Fruit fly (Drosophila melanogaster): ENCODE measurements around the gene CG10631.
A peak's percentile ranks its signal among the peaks of the same experiment; 100 is the strongest.

Gene CG10631

dm6 chr2L:19796111-19796451 lies 39.4 kb upstream of the CG10631 start, which contains the start of gene sick (continued):
- TF ChIP-seq ewg (GFP tag; optimal IDR thresholded peaks at IDR 0.05) (no peak), bab2 (GFP tag; optimal IDR thresholded peaks at IDR 0.05) (no peak), CG4730 (GFP tag; IDR thresholded peaks at IDR 0.05) (no peak), CG6689 (GFP tag; IDR thresholded peaks at IDR 0.05) (no peak), sd (tag; optimal IDR thresholded peaks at IDR 0.05) (no peak), CG3281 (GFP tag; optimal IDR thresholded peaks at IDR 0.05) (peak; percentile 58), dm (GFP tag; optimal IDR thresholded peaks at IDR 0.05) (no peak), CG7372 (GFP tag; IDR thresholded peaks at IDR 0.05) (no peak), Side (GFP tag; optimal IDR thresholded peaks at IDR 0.05) (no peak), CG6272 (GFP tag; IDR thresholded peaks at IDR 0.05) (no peak), CG5953 (GFP tag; IDR thresholded peaks at IDR 0.05) (no peak), p53 (GFP tag; optimal IDR thresholded peaks at IDR 0.05) (no peak), knrl (GFP tag; IDR thresholded peaks at IDR 0.05; ENCODE audit: partially characterized antibody) (no peak), gfzf (GFP tag; optimal IDR thresholded peaks at IDR 0.05) (no peak), pfk (GFP tag; optimal IDR thresholded peaks at IDR 0.05) (peak; percentile 29), Max (GFP tag; optimal IDR thresholded peaks at IDR 0.05) (peak; percentile 20), H2.0 (GFP tag; IDR thresholded peaks at IDR 0.05) (no peak), CG7745 (tag; optimal IDR thresholded peaks at IDR 0.05) (no peak), Neu2 (GFP tag; optimal IDR thresholded peaks at IDR 0.05; ENCODE audit: borderline replicate concordance) (no peak), croc (GFP tag; conservative IDR thresholded peaks at IDR 0.05) (no peak), Aef1 (GFP tag; IDR thresholded peaks at IDR 0.05) (no peak), CG13287 (GFP tag; IDR thresholded peaks at IDR 0.05; ENCODE audit: partially characterized antibody) (no peak), CG2202 (tag; optimal IDR thresholded peaks at IDR 0.05) (no peak), dmrt11E (tag; optimal IDR thresholded peaks at IDR 0.05) (no peak), gsb-n (tag; optimal IDR thresholded peaks at IDR 0.05) (no peak), CG6854 (GFP tag; optimal IDR thresholded peaks at IDR 0.05) (peak; percentile 59), vvl (GFP tag; IDR thresholded peaks at IDR 0.05) (no peak), CG3838 (GFP tag; optimal IDR thresholded peaks at IDR 0.05) (no peak), Six4 (GFP tag; optimal IDR thresholded peaks at IDR 0.05) (no peak), CG10462 (GFP tag; optimal IDR thresholded peaks at IDR 0.05) (peak; percentile 7), CG2875 (GFP tag; optimal IDR thresholded peaks at IDR 0.05) (peak; percentile 52), phol (tag; optimal IDR thresholded peaks at IDR 0.05) (peak; percentile 0), bbx (GFP tag; IDR thresholded peaks at IDR 0.05; ENCODE audit: partially characterized antibody) (no peak), Elba2 (GFP tag; optimal IDR thresholded peaks at IDR 0.05) (no peak), CG5180 (GFP tag; optimal IDR thresholded peaks at IDR 0.05) (no peak), CG12299 (tag; optimal IDR thresholded peaks at IDR 0.05) (no peak), sob (GFP tag; IDR thresholded peaks at IDR 0.05) (peak; percentile 13; the same call in 1 of the 2 replicates), Stat92E (GFP tag; optimal IDR thresholded peaks at IDR 0.05) (no peak), ssp (GFP tag; IDR thresholded peaks at IDR 0.05) (no peak), Nf-YA (GFP tag; IDR thresholded peaks at IDR 0.05) (no peak), CG10565 (GFP tag; optimal IDR thresholded peaks at IDR 0.05) (no peak), Hr3 (GFP tag; optimal IDR thresholded peaks at IDR 0.05) (no peak), HLHmδ (GFP tag; optimal IDR thresholded peaks at IDR 0.05) (peak; percentile 65), chm (GFP tag; IDR thresholded peaks at IDR 0.05) (no peak), CG4282 (GFP tag; optimal IDR thresholded peaks at IDR 0.05) (no peak), pho (GFP tag; optimal IDR thresholded peaks at IDR 0.05) (no peak), gce (GFP tag; IDR thresholded peaks at IDR 0.05) (no peak), sug (tag; optimal IDR thresholded peaks at IDR 0.05) (no peak), ase (GFP tag; IDR thresholded peaks at IDR 0.05) (no peak), CG32772 (GFP tag; IDR thresholded peaks at IDR 0.05) (no peak; the same call in 1 of the 2 replicates), HHEX (GFP tag; optimal IDR thresholded peaks at IDR 0.05) (peak; percentile 47), CoRest (tag; optimal IDR thresholded peaks at IDR 0.05) (peak; percentile 9)
